Fruit fly (Drosophila melanogaster) whole organism, embryonic: ENCODE results near the gene CG34251.

Experiments
- Adf1 ChIP-seq: fragments of 200-800 bp; sonication (Bioruptor generic); IDR thresholded peaks from 2 replicates; pipeline ENCODE4 v1.3.6; 2022; ENCODE audit warnings: missing biosample characterization, missing genetic modification characterization
- B-H2 ChIP-seq: fragments of 200-800 bp; sonication (Bioruptor generic); optimal IDR thresholded peaks from 2 replicates; lab custom pipeline; 2018; ENCODE audit warnings: missing biosample characterization, mild to moderate bottlenecking, missing genetic modification characterization
- Bgb ChIP-seq: fragments of 200-800 bp; sonication (Bioruptor generic); IDR thresholded peaks from 2 replicates; pipeline ENCODE4 v1.3.6; 2022; ENCODE audit warnings: missing biosample characterization, missing genetic modification characterization; ENCODE audit not compliant: partially characterized antibody
- CG10543 ChIP-seq: fragments of 200-800 bp; sonication (Bioruptor generic); optimal IDR thresholded peaks from 3 replicates; lab custom pipeline; 2017; ENCODE audit warnings: missing biosample characterization, mild to moderate bottlenecking, missing genetic modification characterization, moderate library complexity
- CG11504 ChIP-seq: fragments of 200-800 bp; sonication (Bioruptor generic); optimal IDR thresholded peaks from 3 replicates; lab custom pipeline; 2019; ENCODE audit warnings: missing biosample characterization, mild to moderate bottlenecking, missing genetic modification characterization, moderate library complexity
- CG14050 ChIP-seq: fragments of 200-800 bp; sonication (Bioruptor generic); IDR thresholded peaks from 3 replicates; pipeline ENCODE4 v1.3.6; 2022; ENCODE audit warnings: missing biosample characterization, missing genetic modification characterization
- CG14441 ChIP-seq: fragments of 200-800 bp; sonication (Bioruptor generic); IDR thresholded peaks from 2 replicates; pipeline ENCODE4 v1.3.6; 2022; ENCODE audit warnings: missing biosample characterization, missing genetic modification characterization
- CG14965 ChIP-seq: fragments of 200-800 bp; sonication (Bioruptor generic); optimal IDR thresholded peaks from 2 replicates; lab custom pipeline; 2016; ENCODE audit warnings: missing biosample characterization, missing genetic modification characterization, borderline replicate concordance
- CG15269 ChIP-seq: fragments of 200-800 bp; sonication (Bioruptor generic); optimal IDR thresholded peaks from 2 replicates; lab custom pipeline; 2018; ENCODE audit warnings: missing biosample characterization, mild to moderate bottlenecking, missing genetic modification characterization, moderate library complexity
- CG1529 ChIP-seq: fragments of 200-800 bp; sonication (Bioruptor generic); optimal IDR thresholded peaks from 3 replicates; lab custom pipeline; 2018; ENCODE audit warnings: missing biosample characterization, missing genetic modification characterization
- CG16813 ChIP-seq: fragments of 200-800 bp; sonication (Bioruptor generic); IDR thresholded peaks from 3 replicates; pipeline ENCODE4 v1.3.6; 2022; ENCODE audit warnings: missing biosample characterization, missing genetic modification characterization; ENCODE audit not compliant: partially characterized antibody
- CG16863 ChIP-seq: fragments of 200-800 bp; sonication (Bioruptor generic); optimal IDR thresholded peaks from 3 replicates; lab custom pipeline; 2016; ENCODE audit warnings: missing biosample characterization, missing genetic modification characterization
- CG33213 ChIP-seq: fragments of 200-800 bp; sonication (Bioruptor generic); optimal IDR thresholded peaks from 3 replicates; lab custom pipeline; 2016; ENCODE audit warnings: missing biosample characterization, missing genetic modification characterization
- CG9797 ChIP-seq: fragments of 200-800 bp; sonication (Bioruptor generic); optimal IDR thresholded peaks from 3 replicates; lab custom pipeline; 2018; ENCODE audit warnings: missing biosample characterization, mild to moderate bottlenecking, missing genetic modification characterization
- CrebB ChIP-seq: fragments of 200-800 bp; sonication (Bioruptor generic); optimal IDR thresholded peaks from 3 replicates; lab custom pipeline; 2018; ENCODE audit warnings: missing biosample characterization, mild to moderate bottlenecking, missing genetic modification characterization
- Dad ChIP-seq: fragments of 200-800 bp; sonication (Bioruptor generic); optimal IDR thresholded peaks from 3 replicates; lab custom pipeline; 2016; ENCODE audit warnings: missing biosample characterization, missing genetic modification characterization
- Dp ChIP-seq: fragments of 200-800 bp; sonication (Bioruptor generic); optimal IDR thresholded peaks from 2 replicates; lab custom pipeline; 2018; ENCODE audit warnings: missing biosample characterization, mild to moderate bottlenecking, missing genetic modification characterization, moderate library complexity
- E2f2 ChIP-seq: fragments of 200-800 bp; sonication (Bioruptor generic); IDR thresholded peaks from 2 replicates; pipeline ENCODE4 v1.3.6; 2022; ENCODE audit warnings: missing biosample characterization, missing genetic modification characterization
- Gsc ChIP-seq: fragments of 200-800 bp; sonication (Bioruptor generic); IDR thresholded peaks from 2 replicates; pipeline ENCODE4 v1.3.6; 2022; ENCODE audit warnings: missing biosample characterization, missing genetic modification characterization
- Gug ChIP-seq: fragments of 200-800 bp; sonication (Bioruptor generic); IDR thresholded peaks from 4 replicates; pipeline ENCODE4 v1.3.6; 2022; ENCODE audit warnings: missing biosample characterization, missing genetic modification characterization
- Hmx ChIP-seq: fragments of 200-800 bp; sonication (Bioruptor generic); optimal IDR thresholded peaks from 2 replicates; lab custom pipeline; 2016; ENCODE audit warnings: missing biosample characterization, missing genetic modification characterization
- Hr3 ChIP-seq: fragments of 200-800 bp; sonication (Bioruptor generic); optimal IDR thresholded peaks from 3 replicates; lab custom pipeline; 2016; ENCODE audit warnings: missing biosample characterization, missing genetic modification characterization
- Hsf ChIP-seq: fragments of 200-800 bp; sonication (Bioruptor generic); optimal IDR thresholded peaks from 3 replicates; lab custom pipeline; 2016; ENCODE audit warnings: missing biosample characterization, missing genetic modification characterization
- Lpt ChIP-seq: fragments of >200 bp; optimal IDR thresholded peaks from 2 replicates; lab custom pipeline; 2018; ENCODE audit warnings: missing biosample characterization, missing genetic modification characterization
- Mad ChIP-seq: fragments of 200-800 bp; sonication (Bioruptor generic); optimal IDR thresholded peaks from 2 replicates; lab custom pipeline; 2016; ENCODE audit warnings: missing biosample characterization, missing genetic modification characterization
- Mes4 ChIP-seq: fragments of 200-800 bp; sonication (Bioruptor generic); optimal IDR thresholded peaks from 2 replicates; lab custom pipeline; 2016; ENCODE audit warnings: missing biosample characterization, missing genetic modification characterization
- Neu2 ChIP-seq: fragments of 200-800 bp; sonication (Bioruptor generic); optimal IDR thresholded peaks from 3 replicates; lab custom pipeline; 2016; ENCODE audit warnings: missing biosample characterization, missing genetic modification characterization, borderline replicate concordance
- Oli ChIP-seq: fragments of 200-800 bp; sonication (Bioruptor generic); optimal IDR thresholded peaks from 2 replicates; lab custom pipeline; 2018; ENCODE audit warnings: missing biosample characterization, mild to moderate bottlenecking, missing genetic modification characterization, moderate library complexity
- Optix ChIP-seq: fragments of 200-800 bp; sonication (Bioruptor generic); IDR thresholded peaks from 3 replicates; pipeline ENCODE4 v1.3.6; 2022; ENCODE audit warnings: missing biosample characterization, missing genetic modification characterization
- Scr ChIP-seq: fragments of 200-800 bp; sonication (Bioruptor generic); IDR thresholded peaks from 2 replicates; pipeline ENCODE4 v1.3.6; 2022; ENCODE audit warnings: missing biosample characterization, missing genetic modification characterization; ENCODE audit not compliant: partially characterized antibody
- Sin3A ChIP-seq: fragments of >200 bp; optimal IDR thresholded peaks from 2 replicates; lab custom pipeline; 2018
- Trl ChIP-seq, 3 experiments: fragments of >200 bp in 2 of 3; fragments of 200-800 bp in 1 of 3; sonication (Bioruptor generic) in 1 of 3; optimal IDR thresholded peaks; 2 replicates in 1 of 3; 3 replicates in 2 of 3; lab custom pipeline; 2016 to 2017; ENCODE audit warnings: missing biosample characterization in 1 of 3, missing genetic modification characterization in 1 of 3
- bsh ChIP-seq, 2 experiments: fragments of 200-800 bp; sonication (Bioruptor generic); optimal IDR thresholded peaks; 2 replicates each; lab custom pipeline; 2017 to 2018; ENCODE audit warnings: mild to moderate bottlenecking in 2 of 2, missing biosample characterization in 2 of 2, missing genetic modification characterization in 2 of 2, moderate library complexity in 1 of 2
- chm ChIP-seq: fragments of 200-800 bp; sonication (Bioruptor generic); IDR thresholded peaks from 2 replicates; pipeline ENCODE4 v1.3.6; 2022; ENCODE audit warnings: missing biosample characterization, missing genetic modification characterization
- croc ChIP-seq: fragments of 200-800 bp; sonication (Bioruptor generic); conservative IDR thresholded peaks from 3 replicates; pipeline ENCODE4 v1.3.6; 2022; ENCODE audit warnings: missing biosample characterization, missing genetic modification characterization
- dm ChIP-seq: fragments of 200-800 bp; sonication (Bioruptor generic); optimal IDR thresholded peaks from 3 replicates; lab custom pipeline; 2016; ENCODE audit warnings: missing biosample characterization, missing genetic modification characterization
- eve ChIP-seq, 2 experiments: fragments of >200 bp; optimal IDR thresholded peaks; 2 replicates each; lab custom pipeline; 2017; ENCODE audit warnings: missing biosample characterization in 2 of 2, missing genetic modification characterization in 2 of 2
- eyg ChIP-seq: fragments of 200-800 bp; sonication (Bioruptor generic); optimal IDR thresholded peaks from 3 replicates; lab custom pipeline; 2016; ENCODE audit warnings: missing biosample characterization, missing genetic modification characterization
- fru ChIP-seq: fragments of >200 bp; optimal IDR thresholded peaks from 2 replicates; lab custom pipeline; 2017
- gro ChIP-seq: fragments of 200-800 bp; sonication (Bioruptor generic); optimal IDR thresholded peaks from 2 replicates; lab custom pipeline; 2016; ENCODE audit warnings: missing biosample characterization, missing genetic modification characterization
- gsb ChIP-seq: fragments of 200-800 bp; sonication (Bioruptor generic); IDR thresholded peaks from 2 replicates; pipeline ENCODE4 v1.3.6; 2022; ENCODE audit warnings: missing biosample characterization, missing genetic modification characterization
- knrl ChIP-seq: fragments of 200-800 bp; sonication (Bioruptor generic); IDR thresholded peaks from 3 replicates; pipeline ENCODE4 v1.3.6; 2022; ENCODE audit warnings: missing biosample characterization, missing genetic modification characterization; ENCODE audit not compliant: partially characterized antibody
- nerfin-1 ChIP-seq: fragments of 200-800 bp; sonication (Bioruptor generic); optimal IDR thresholded peaks from 3 replicates; lab custom pipeline; 2019; ENCODE audit warnings: missing biosample characterization, mild to moderate bottlenecking, missing genetic modification characterization, moderate library complexity
- nom ChIP-seq: fragments of 200-800 bp; sonication (Bioruptor generic); optimal IDR thresholded peaks from 2 replicates; lab custom pipeline; 2017; ENCODE audit warnings: missing biosample characterization, missing genetic modification characterization, mild to moderate bottlenecking, moderate library complexity, missing genetic modification reagents
- odd ChIP-seq: fragments of 200-800 bp; sonication (Bioruptor generic); optimal IDR thresholded peaks from 2 replicates; lab custom pipeline; 2017; ENCODE audit warnings: missing biosample characterization, mild to moderate bottlenecking, missing genetic modification characterization
- schlank ChIP-seq: fragments of 200-800 bp; sonication (Bioruptor generic); optimal IDR thresholded peaks from 2 replicates; lab custom pipeline; 2018; ENCODE audit warnings: missing biosample characterization, mild to moderate bottlenecking, missing genetic modification characterization
- sens-2 ChIP-seq: fragments of 200-800 bp; sonication (Bioruptor generic); IDR thresholded peaks from 2 replicates; pipeline ENCODE4 v1.3.6; 2022; ENCODE audit warnings: missing biosample characterization, missing genetic modification characterization
- sna ChIP-seq: fragments of 200-800 bp; sonication (Bioruptor generic); IDR thresholded peaks from 2 replicates; pipeline ENCODE4 v1.3.6; 2022; ENCODE audit warnings: missing biosample characterization, missing genetic modification characterization; ENCODE audit not compliant: partially characterized antibody
- stc ChIP-seq: fragments of 200-800 bp; sonication (Bioruptor generic); IDR thresholded peaks from 2 replicates; pipeline ENCODE4 v1.3.6; 2022; ENCODE audit warnings: missing biosample characterization, missing genetic modification characterization
- sug ChIP-seq: fragments of 200-800 bp; optimal IDR thresholded peaks from 2 replicates; lab custom pipeline; 2019; ENCODE audit warnings: missing biosample characterization, mild to moderate bottlenecking, missing genetic modification characterization, moderate library complexity
- tup ChIP-seq: fragments of 200-800 bp; sonication (Bioruptor generic); optimal IDR thresholded peaks from 2 replicates; lab custom pipeline; 2016; ENCODE audit warnings: missing biosample characterization, mild to moderate bottlenecking, missing genetic modification characterization, moderate library complexity
- wek ChIP-seq: fragments of 200-800 bp; sonication (Bioruptor generic); optimal IDR thresholded peaks from 3 replicates; lab custom pipeline; 2018; ENCODE audit warnings: missing biosample characterization, mild to moderate bottlenecking, missing genetic modification characterization, moderate library complexity

Gene CG34251

dm6 chr3L:17644906-17645244 is 26.5 kb upstream of the CG34251 start, which contains the start of gene Pep (continued):
- no peak for TF ChIP-seq eve (GFP tag; optimal IDR thresholded peaks at IDR 0.05; lab: Kevin White, UChicago)
- TF ChIP-seq CG10543 (GFP tag; lab: Kevin White, UChicago), result no peak
- peak; percentile 72 for TF ChIP-seq Dp (GFP tag; lab: Kevin White, UChicago)
- no peak for TF ChIP-seq Hmx (GFP tag; lab: Kevin White, UChicago)
- TF ChIP-seq wek (GFP tag; lab: Kevin White, UChicago), result peak; percentile 71
- TF ChIP-seq Adf1 (GFP tag; lab: Robert Waterston, UW), result peak; percentile 25; the same call in 1 of the 2 replicates
- TF ChIP-seq CG15269 (tag; lab: Kevin White, UChicago), result no peak
- no peak for TF ChIP-seq Oli (tag; lab: Kevin White, UChicago)
- TF ChIP-seq Mes4 (GFP tag; lab: Kevin White, UChicago), result no peak
- no peak for TF ChIP-seq gsb (GFP tag; lab: Robert Waterston, UW)
- TF ChIP-seq CG11504, result no peak
- no peak for TF ChIP-seq Gsc (GFP tag; lab: Robert Waterston, UW)
- TF ChIP-seq Scr, result peak; percentile 98
- TF ChIP-seq B-H2 (GFP tag; lab: Kevin White, UChicago), result peak; percentile 60
- no peak; the same call in 1 of the 2 replicates for TF ChIP-seq chm (GFP tag; lab: Robert Waterston, UW)
- TF ChIP-seq CG9797, result peak; percentile 39
- no peak for TF ChIP-seq CG1529 (GFP tag; lab: Kevin White, UChicago)
- no peak for TF ChIP-seq stc (GFP tag; lab: Robert Waterston, UW)
- no peak for TF ChIP-seq CG14050 (GFP tag; lab: Robert Waterston, UW)
- no peak; the same call in 3 of the 4 replicates for TF ChIP-seq Gug (GFP tag; lab: Robert Waterston, UW)
- TF ChIP-seq dm (GFP tag; lab: Kevin White, UChicago), result peak; percentile 4
- TF ChIP-seq fru (lab: Kevin White, UChicago), result no peak
- TF ChIP-seq sug (tag; lab: Kevin White, UChicago), result peak; percentile 36
- peak; percentile 34 for TF ChIP-seq Mad (GFP tag; lab: Kevin White, UChicago)
- peak; percentile 11 for TF ChIP-seq Hsf (GFP tag; lab: Kevin White, UChicago)
- peak; percentile 70 for TF ChIP-seq CG33213 (GFP tag; lab: Kevin White, UChicago)
- TF ChIP-seq tup (GFP tag; lab: Kevin White, UChicago), result no peak
- TF ChIP-seq knrl (GFP tag; lab: Robert Waterston, UW), result peak; percentile 99
- TF ChIP-seq croc (GFP tag; lab: Robert Waterston, UW), result no peak
- TF ChIP-seq Trl (optimal IDR thresholded peaks at IDR 0.05; lab: Kevin White, UChicago), result no peak
- TF ChIP-seq Trl (GFP tag; optimal IDR thresholded peaks at IDR 0.05; lab: Kevin White, UChicago), result peak; percentile 40
- TF ChIP-seq sna (GFP tag; lab: Robert Waterston, UW), result peak; percentile 96
- no peak for TF ChIP-seq odd (GFP tag; lab: Kevin White, UChicago)
- peak; percentile 24 for TF ChIP-seq eyg (GFP tag; lab: Kevin White, UChicago)
- peak; percentile 99 for TF ChIP-seq Bgb (GFP tag; lab: Robert Waterston, UW)
- TF ChIP-seq sens-2, result no peak
- peak; percentile 57 for TF ChIP-seq nom (GFP tag; lab: Kevin White, UChicago)
- TF ChIP-seq CrebB (tag; lab: Kevin White, UChicago), result peak; percentile 38
- no peak for TF ChIP-seq Neu2
- TF ChIP-seq Sin3A (lab: Kevin White, UChicago), result peak; percentile 3
- peak; percentile 99 for TF ChIP-seq CG16813 (GFP tag; lab: Robert Waterston, UW)
- TF ChIP-seq Optix (GFP tag; lab: Robert Waterston, UW), result no peak
- no peak for TF ChIP-seq schlank (tag; lab: Kevin White, UChicago)
- peak; percentile 13 for TF ChIP-seq Hr3
- no peak for TF ChIP-seq Lpt (GFP tag; lab: Kevin White, UChicago)
- TF ChIP-seq E2f2 (GFP tag; lab: Robert Waterston, UW), result peak; percentile 80
- TF ChIP-seq CG16863 (GFP tag; lab: Kevin White, UChicago), result no peak
- TF ChIP-seq Dad (GFP tag; lab: Kevin White, UChicago), result peak; percentile 21
- TF ChIP-seq nerfin-1 (tag; lab: Kevin White, UChicago), result no peak
- TF ChIP-seq CG14441 (GFP tag; lab: Robert Waterston, UW), result no peak
- no peak for TF ChIP-seq CG14965 (GFP tag; lab: Kevin White, UChicago)
- TF ChIP-seq bsh (GFP tag; optimal IDR thresholded peaks at IDR 0.05; lab: Kevin White, UChicago), result peak in 1 of 2 experiments; percentile 16
- TF ChIP-seq gro, result peak; percentile 81
